Worm (Caenorhabditis elegans): ENCODE data around the gene T05A7.12.

ce11 chrII:4617990-4618389 lies 45.1 kb downstream of the T05A7.12 start, which contains the start of gene clec-137:
- TF ChIP-seq hmbx-1 (tag; optimal IDR thresholded peaks at IDR 0.05): no peak
- TF ChIP-seq sea-1 (GFP tag; conservative IDR thresholded peaks at IDR 0.05): no peak
- TF ChIP-seq ama-1 (optimal IDR thresholded peaks at IDR 0.05): no peak
- no peak for TF ChIP-seq hnd-1 (tag; optimal IDR thresholded peaks at IDR 0.05)
- TF ChIP-seq ceh-36 (tag; optimal IDR thresholded peaks at IDR 0.05): no peak
- TF ChIP-seq flt-1 (GFP tag; IDR thresholded peaks at IDR 0.05): no peak
- TF ChIP-seq ceh-13 (GFP tag; optimal IDR thresholded peaks at IDR 0.05): no peak
- TF ChIP-seq pes-1 (GFP tag; IDR thresholded peaks at IDR 0.05): no peak
- TF ChIP-seq tbx-37 (GFP tag; conservative IDR thresholded peaks at IDR 0.05): no peak
- TF ChIP-seq aly-1 (tag; optimal IDR thresholded peaks at IDR 0.05): no peak
